Fruit fly (Drosophila melanogaster): ENCODE results near the gene Ir7f.
A peak's percentile ranks its signal among the peaks of the same experiment; 100 is the strongest.

Ir7f gene

DNA sequence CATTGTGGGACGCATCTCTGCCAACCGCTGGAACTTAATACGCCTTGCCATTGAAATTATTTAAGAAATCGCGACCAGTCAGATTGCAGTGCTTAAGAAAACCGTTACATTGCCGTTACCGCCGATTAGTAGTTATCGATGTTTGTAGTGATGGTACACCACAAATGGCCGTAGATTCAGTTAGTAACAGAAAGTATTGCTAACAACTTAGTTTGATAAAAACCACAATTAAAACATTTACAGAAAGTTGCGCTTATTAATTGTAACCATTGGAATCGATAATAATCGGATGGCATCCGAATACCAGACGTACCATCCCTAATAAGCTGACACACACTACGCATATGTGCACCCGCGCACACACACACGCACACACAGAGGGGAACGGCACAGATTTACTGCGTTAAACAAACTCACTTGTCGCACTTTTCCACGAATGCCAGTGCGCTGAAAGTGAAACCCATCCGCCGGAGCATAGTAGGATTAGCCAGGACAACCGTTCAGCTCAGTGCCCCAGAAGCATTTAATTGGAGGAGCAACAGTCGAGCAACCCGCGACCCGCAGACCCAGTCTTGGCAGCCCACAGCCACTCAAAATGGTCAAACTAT, 36.4 kb upstream of the Ir7f start, which contains the start of the genes hdm and Ykt6 (continued):
- TF ChIP-seq CG17568 (GFP tag; optimal IDR thresholded peaks at IDR 0.05) (no peak), ap (GFP tag; IDR thresholded peaks at IDR 0.05) (peak; percentile 75), exex (tag; optimal IDR thresholded peaks at IDR 0.05) (peak; percentile 49), CG8944 (GFP tag; optimal IDR thresholded peaks at IDR 0.05) (peak; percentile 71), nmo (GFP tag; optimal IDR thresholded peaks at IDR 0.05) (peak; percentile 78), dan (GFP tag; IDR thresholded peaks at IDR 0.05) (no peak), ewg (GFP tag; optimal IDR thresholded peaks at IDR 0.05) (peak; percentile 85), Bgb (GFP tag; IDR thresholded peaks at IDR 0.05; ENCODE audit: partially characterized antibody) (peak; percentile 95), zen2 (GFP tag; IDR thresholded peaks at IDR 0.05; ENCODE audit: partially characterized antibody) (peak; percentile 87; the same call in 2 of the 3 replicates), ash1 (GFP tag; optimal IDR thresholded peaks at IDR 0.05) (no peak), chn (GFP tag; optimal IDR thresholded peaks at IDR 0.05) (peak; percentile 76), Tbp (GFP tag; optimal IDR thresholded peaks at IDR 0.05) (no peak), Opbp (GFP tag; IDR thresholded peaks at IDR 0.05; ENCODE audit: partially characterized antibody) (peak; percentile 90), CG4424 (GFP tag; optimal IDR thresholded peaks at IDR 0.05) (peak; percentile 74), NC2α (GFP tag; optimal IDR thresholded peaks at IDR 0.05) (peak; percentile 51), Six4 (GFP tag; optimal IDR thresholded peaks at IDR 0.05) (peak; percentile 68), CG8478 (optimal IDR thresholded peaks at IDR 0.05) (no peak), Myb (GFP tag; optimal IDR thresholded peaks at IDR 0.05) (peak; percentile 98), ssp (GFP tag; IDR thresholded peaks at IDR 0.05) (peak; percentile 64), luna (GFP tag; optimal IDR thresholded peaks at IDR 0.05) (peak; percentile 38), E2f2 (GFP tag; IDR thresholded peaks at IDR 0.05) (peak; percentile 85), ab (GFP tag; optimal IDR thresholded peaks at IDR 0.05) (no peak), gem (tag; optimal IDR thresholded peaks at IDR 0.05) (peak; percentile 83), peb (GFP tag; IDR thresholded peaks at IDR 0.05) (peak; percentile 73), fd96Cb (tag; optimal IDR thresholded peaks at IDR 0.05) (peak; percentile 51), lilli (GFP tag; optimal IDR thresholded peaks at IDR 0.05) (peak; percentile 90), cas (GFP tag; IDR thresholded peaks at IDR 0.05) (peak; percentile 45; the same call in 1 of the 2 replicates), CG8359 (GFP tag; optimal IDR thresholded peaks at IDR 0.05; ENCODE audit: borderline replicate concordance) (peak; percentile 30), CG12219 (GFP tag; optimal IDR thresholded peaks at IDR 0.05) (peak; percentile 53), Ravus (GFP tag; IDR thresholded peaks at IDR 0.05) (no peak), ase (GFP tag; IDR thresholded peaks at IDR 0.05) (peak; percentile 59; the same call in 1 of the 3 replicates), CG32772 (GFP tag; IDR thresholded peaks at IDR 0.05) (peak; percentile 50; the same call in 1 of the 2 replicates), HLH3B (GFP tag; IDR thresholded peaks at IDR 0.05) (peak; percentile 77), tgo (GFP tag; IDR thresholded peaks at IDR 0.05) (peak; percentile 83), CG6683 (GFP tag; optimal IDR thresholded peaks at IDR 0.05) (peak; percentile 7), Hsf (GFP tag; optimal IDR thresholded peaks at IDR 0.05) (peak; percentile 77), trh (GFP tag; optimal IDR thresholded peaks at IDR 0.05) (peak; percentile 34), her (GFP tag; optimal IDR thresholded peaks at IDR 0.05) (peak; percentile 87), Max (GFP tag; optimal IDR thresholded peaks at IDR 0.05) (peak; percentile 56), Atf-2 (GFP tag; optimal IDR thresholded peaks at IDR 0.05) (peak; percentile 62), CG17912 (GFP tag; optimal IDR thresholded peaks at IDR 0.05) (no peak), p53 (GFP tag; optimal IDR thresholded peaks at IDR 0.05) (peak; percentile 51), chm (GFP tag; IDR thresholded peaks at IDR 0.05) (no peak; the same call in 1 of the 2 replicates), CG6791 (GFP tag; IDR thresholded peaks at IDR 0.05; ENCODE audit: partially characterized antibody) (peak; percentile 91), wdn (GFP tag; IDR thresholded peaks at IDR 0.05) (peak; percentile 81), so (GFP tag; IDR thresholded peaks at IDR 0.05) (peak; percentile 84), Ets65A (GFP tag) (peak; percentile 98), sens (GFP tag) (peak; percentile 97), CG3163 (GFP tag; optimal IDR thresholded peaks at IDR 0.05) (peak; percentile 73), CG2120 (GFP tag; optimal IDR thresholded peaks at IDR 0.05) (peak; percentile 89), knrl (GFP tag; IDR thresholded peaks at IDR 0.05; ENCODE audit: partially characterized antibody) (peak; percentile 94)
